Worm (Caenorhabditis elegans): ENCODE results near the gene clec-186.

DNA sequence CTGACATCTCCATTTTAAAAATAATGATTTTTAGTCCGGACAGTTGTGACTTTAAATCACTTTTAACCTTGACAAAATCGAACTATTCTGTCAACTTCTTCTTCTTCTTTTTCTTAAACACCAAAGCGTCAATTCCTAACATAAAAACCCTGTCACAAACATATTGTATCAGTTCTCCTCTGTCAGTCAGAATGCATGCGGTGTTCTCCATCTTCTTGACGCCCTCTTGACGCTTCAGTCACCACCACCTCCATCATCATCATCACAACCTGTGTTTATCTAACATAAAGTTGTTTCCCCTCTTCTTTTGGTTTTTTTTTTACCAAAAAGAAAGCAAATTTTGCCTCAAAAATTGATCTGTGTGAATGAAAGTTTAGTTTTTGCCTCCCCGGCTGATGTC is 30.5 kb upstream of the clec-186 start:
- TF ChIP-seq lsy-27 (tag; optimal IDR thresholded peaks at IDR 0.05; ENCODE audit: borderline replicate concordance, insufficient read depth) (no peak), nfya-1 (tag; optimal IDR thresholded peaks at IDR 0.05; ENCODE audit: borderline replicate concordance, insufficient read depth) (no peak)
